Fruit fly (Drosophila melanogaster) whole organism, pupa: ENCODE data around the gene ash1.

ENCODE experiments used
- CG12605 ChIP-seq: fragments of 200-800 bp; sonication (Bioruptor generic); IDR thresholded peaks from 2 replicates; pipeline ENCODE4 v1.3.6; 2022; ENCODE audit warnings: missing biosample characterization, missing genetic modification characterization
- CG13204 ChIP-seq: fragments of 200-800 bp; sonication (Bioruptor generic); optimal IDR thresholded peaks from 2 replicates; lab custom pipeline; 2018; ENCODE audit warnings: missing biosample characterization, mild to moderate bottlenecking, missing genetic modification characterization, moderate library complexity
- CG14655 ChIP-seq: fragments of 200-800 bp; sonication (Bioruptor generic); optimal IDR thresholded peaks from 3 replicates; lab custom pipeline; 2017; ENCODE audit warnings: mild to moderate bottlenecking, missing biosample characterization, missing genetic modification reagents, missing genetic modification characterization
- CG32121 ChIP-seq: fragments of 200-800 bp; sonication (Bioruptor generic); IDR thresholded peaks from 2 replicates; pipeline ENCODE4 v1.3.6; 2022; ENCODE audit warnings: missing biosample characterization, missing genetic modification characterization
- CG4496 ChIP-seq: fragments of 200-800 bp; sonication (Bioruptor generic); IDR thresholded peaks from 3 replicates; pipeline ENCODE4 v1.3.6; 2022; ENCODE audit warnings: missing biosample characterization, missing genetic modification characterization
- D1 ChIP-seq: fragments of 200-800 bp; sonication (Bioruptor generic); optimal IDR thresholded peaks from 2 replicates; lab custom pipeline; 2018; ENCODE audit warnings: missing biosample characterization, mild to moderate bottlenecking, missing genetic modification characterization, moderate library complexity
- EcR ChIP-seq: fragments of 200-800 bp; sonication (Bioruptor generic); optimal IDR thresholded peaks from 3 replicates; lab custom pipeline; 2019; ENCODE audit warnings: missing biosample characterization, missing genetic modification characterization, mild to moderate bottlenecking, moderate library complexity, missing genetic modification reagents
- Ets98B ChIP-seq: fragments of 200-800 bp; sonication (Bioruptor generic); IDR thresholded peaks from 2 replicates; pipeline ENCODE4 v1.3.6; 2022; ENCODE audit warnings: missing biosample characterization, missing genetic modification characterization
- Pif1A ChIP-seq: fragments of 200-800 bp; sonication (Bioruptor generic); optimal IDR thresholded peaks from 3 replicates; lab custom pipeline; 2016; ENCODE audit warnings: missing biosample characterization, missing genetic modification characterization
- Pif1B ChIP-seq: fragments of 200-800 bp; sonication (Bioruptor generic); optimal IDR thresholded peaks from 3 replicates; lab custom pipeline; 2016; ENCODE audit warnings: missing biosample characterization, missing genetic modification characterization
- Snoo ChIP-seq: fragments of 200-800 bp; sonication (Bioruptor generic); optimal IDR thresholded peaks from 3 replicates; lab custom pipeline; 2017; ENCODE audit warnings: missing biosample characterization, mild to moderate bottlenecking, missing genetic modification characterization, inconsistent platforms
- fd96Ca ChIP-seq: fragments of 200-800 bp; sonication (Bioruptor generic); IDR thresholded peaks from 3 replicates; pipeline ENCODE4 v1.3.6; 2022; ENCODE audit warnings: missing biosample characterization, missing genetic modification characterization
- gl ChIP-seq: fragments of 200-800 bp; sonication (Bioruptor generic); optimal IDR thresholded peaks from 2 replicates; lab custom pipeline; 2018; ENCODE audit warnings: missing biosample characterization, mild to moderate bottlenecking, missing genetic modification characterization

- TF ChIP-seq CG4496 (GFP tag; lab: Robert Waterston, UW) (no peak), fd96Ca (GFP tag; lab: Robert Waterston, UW) (no peak), Ets98B (GFP tag; lab: Robert Waterston, UW) (no peak), Pif1B (no peak), Pif1A (no peak), CG32121 (no peak), CG13204 (no peak), D1 (tag; lab: Kevin White, UChicago) (no peak), EcR (GFP tag; lab: Kevin White, UChicago) (no peak), Snoo (tag; lab: Kevin White, UChicago) (no peak), CG12605 (GFP tag; lab: Robert Waterston, UW) (no peak), CG14655 (no peak), gl (no peak)
These were observed 47.7 kb upstream of the ash1 start for dm6 chr3L:19646292-19646691.
